Worm (Caenorhabditis elegans) whole organism, L4 larva: ENCODE measurements around the gene pbo-6.

Source experiments
- F26F4.8 ChIP-seq: fragments of 200-800 bp; sonication (Bioruptor generic); conservative IDR thresholded peaks from 2 replicates; pipeline ENCODE4 v1.3.6; 2022; ENCODE audit warnings: missing genetic modification characterization, missing compliant biosample characterization
- T26A8.4 ChIP-seq: fragments of 200-800 bp; sonication (Bioruptor generic); IDR thresholded peaks from 2 replicates; pipeline ENCODE4 v1.3.6; 2022; ENCODE audit warnings: missing genetic modification characterization, missing compliant biosample characterization
- Y5F2A.4 ChIP-seq: fragments of 200-800 bp; sonication (Bioruptor generic); optimal IDR thresholded peaks from 2 replicates; lab custom pipeline; 2018; ENCODE audit warnings: mild to moderate bottlenecking, missing genetic modification characterization, missing compliant biosample characterization
- Y75B8A.6 ChIP-seq: fragments of 200-800 bp; sonication (Bioruptor generic); IDR thresholded peaks from 2 replicates; pipeline ENCODE4 v1.3.6; 2022; ENCODE audit warnings: missing genetic modification reagents, missing genetic modification characterization, missing compliant biosample characterization
- aha-1 ChIP-seq: fragments of 150-350 bp; peaks from one replicate; lab custom pipeline; 2014; ENCODE audit warnings: missing biosample characterization, missing genetic modification characterization
- aly-2 ChIP-seq: sonication (generic microtip); optimal IDR thresholded peaks from 2 replicates; lab custom pipeline; 2018; ENCODE audit warnings: missing biosample characterization, missing genetic modification characterization
- attf-4 ChIP-seq: sonication (generic microtip); optimal IDR thresholded peaks from 3 replicates; lab custom pipeline; 2017; ENCODE audit warnings: missing biosample characterization, missing genetic modification characterization
- ceh-20 ChIP-seq: fragments of 200-800 bp; sonication (Bioruptor generic); IDR thresholded peaks from 2 replicates; pipeline ENCODE4 v1.3.6; 2022; ENCODE audit warnings: missing genetic modification reagents, missing genetic modification characterization, missing compliant biosample characterization
- ceh-28 ChIP-seq: fragments of 150-350 bp; optimal IDR thresholded peaks from 2 replicates; lab custom pipeline; 2014; ENCODE audit warnings: missing biosample characterization, missing genetic modification reagents, missing genetic modification characterization
- ceh-44 ChIP-seq: fragments of 200-800 bp; sonication (Bioruptor generic); IDR thresholded peaks from 2 replicates; pipeline ENCODE4 v1.3.6; 2022; ENCODE audit warnings: missing genetic modification reagents, missing genetic modification characterization, missing compliant biosample characterization
- ceh-62 ChIP-seq: sonication (generic microtip); optimal IDR thresholded peaks from 2 replicates; lab custom pipeline; 2017; ENCODE audit warnings: missing biosample characterization, missing genetic modification characterization
- ctbp-1 ChIP-seq: fragments of 200-800 bp; sonication (Bioruptor generic); IDR thresholded peaks from 2 replicates; pipeline ENCODE4 v1.3.6; 2022; ENCODE audit warnings: missing genetic modification reagents, missing genetic modification characterization, missing compliant biosample characterization
- daf-12 ChIP-seq: fragments of 150-350 bp; optimal IDR thresholded peaks from 2 replicates; lab custom pipeline; 2014; ENCODE audit warnings: missing biosample characterization, missing genetic modification reagents, missing genetic modification characterization
- daf-16 ChIP-seq, 3 experiments: sonication (generic microtip); optimal IDR thresholded peaks; 2 replicates each; lab custom pipeline; 2016 to 2017; ENCODE audit warnings: missing genetic modification characterization in 3 of 3, missing genetic modification reagents in 3 of 3, mild to moderate bottlenecking in 2 of 3, missing compliant biosample characterization in 2 of 3, missing biosample characterization in 1 of 3, moderate library complexity in 1 of 3
- dmd-6 ChIP-seq: fragments of 200-800 bp; sonication (Bioruptor generic); IDR thresholded peaks from 2 replicates; pipeline ENCODE4 v1.3.6; 2022; ENCODE audit warnings: missing genetic modification reagents, missing genetic modification characterization, missing compliant biosample characterization
- duxl-1 ChIP-seq: sonication (generic microtip); optimal IDR thresholded peaks from 2 replicates; lab custom pipeline; 2016; ENCODE audit warnings: mild to moderate bottlenecking, missing genetic modification characterization, moderate library complexity, missing compliant biosample characterization; ENCODE audit not compliant: poor library complexity
- dve-1 ChIP-seq: sonication (generic microtip); optimal IDR thresholded peaks from 2 replicates; lab custom pipeline; 2017; ENCODE audit warnings: antibody characterized with exemption, mild to moderate bottlenecking, missing genetic modification characterization, missing compliant biosample characterization; ENCODE audit not compliant: insufficient read depth
- egl-27 ChIP-seq: sonication (generic microtip); optimal IDR thresholded peaks from 3 replicates; lab custom pipeline; 2017; ENCODE audit warnings: missing biosample characterization, missing genetic modification reagents, missing genetic modification characterization
- egl-43 ChIP-seq: fragments of 200-800 bp; sonication (Bioruptor generic); IDR thresholded peaks from 2 replicates; pipeline ENCODE4 v1.3.6; 2022; ENCODE audit warnings: missing genetic modification reagents, missing genetic modification characterization, missing compliant biosample characterization
- fkh-10 ChIP-seq: fragments of 150-350 bp; optimal IDR thresholded peaks from 2 replicates; lab custom pipeline; 2014; ENCODE audit warnings: missing biosample characterization, missing genetic modification reagents, missing genetic modification characterization
- hmg-1.1 ChIP-seq: fragments of 200-800 bp; sonication (Bioruptor generic); IDR thresholded peaks from 2 replicates; pipeline ENCODE4 v1.3.6; 2022; ENCODE audit warnings: missing genetic modification reagents, missing genetic modification characterization, missing compliant biosample characterization
- jun-1 ChIP-seq: fragments of 150-350 bp; optimal IDR thresholded peaks from 2 replicates; lab custom pipeline; 2014; ENCODE audit warnings: missing biosample characterization, missing genetic modification reagents, missing genetic modification characterization
- lim-7 ChIP-seq: fragments of 200-800 bp; sonication (Bioruptor generic); IDR thresholded peaks from 2 replicates; pipeline ENCODE4 v1.3.6; 2022; ENCODE audit warnings: missing genetic modification characterization, missing compliant biosample characterization
- lin-13 ChIP-seq: fragments of 150-350 bp; optimal IDR thresholded peaks from 2 replicates; lab custom pipeline; 2014; ENCODE audit warnings: missing biosample characterization, missing genetic modification reagents, missing genetic modification characterization
- lsy-2 ChIP-seq, 2 experiments: fragments of 150-350 bp in 1 of 2; sonication (generic microtip) in 1 of 2; optimal IDR thresholded peaks; 2 replicates each; lab custom pipeline; 2014 to 2017; ENCODE audit warnings: missing biosample characterization in 2 of 2, missing genetic modification characterization in 2 of 2
- madf-5 ChIP-seq, 2 experiments: fragments of 200-800 bp; sonication (Bioruptor generic); IDR thresholded peaks; 2 replicates each; pipeline ENCODE4 v1.3.6; 2022; ENCODE audit warnings: missing compliant biosample characterization in 2 of 2, missing genetic modification characterization in 2 of 2
- madf-9 ChIP-seq: fragments of 200-800 bp; sonication (Bioruptor generic); conservative IDR thresholded peaks from 2 replicates; pipeline ENCODE4 v1.3.6; 2022; ENCODE audit warnings: missing genetic modification reagents, missing genetic modification characterization, missing compliant biosample characterization
- mes-2 ChIP-seq: sonication (generic microtip); optimal IDR thresholded peaks from 2 replicates; lab custom pipeline; 2016; ENCODE audit warnings: missing genotype, mild to moderate bottlenecking, missing genetic modification characterization, missing compliant biosample characterization; ENCODE audit not compliant: poor library complexity, severe bottlenecking
- nhr-11 ChIP-seq: fragments of 150-350 bp; optimal IDR thresholded peaks from 2 replicates; lab custom pipeline; 2014; ENCODE audit warnings: missing biosample characterization, missing genetic modification characterization
- nhr-237 ChIP-seq: sonication (generic microtip); optimal IDR thresholded peaks from 2 replicates; lab custom pipeline; 2017; ENCODE audit warnings: missing biosample characterization, missing genetic modification characterization
- nhr-25 ChIP-seq: sonication (generic microtip); optimal IDR thresholded peaks from 2 replicates; lab custom pipeline; 2017; ENCODE audit warnings: missing genetic modification characterization, mild to moderate bottlenecking, missing compliant biosample characterization, antibody characterized with exemption, moderate library complexity, borderline replicate concordance; ENCODE audit not compliant: insufficient read depth
- nhr-6 ChIP-seq: fragments of 150-350 bp; optimal IDR thresholded peaks from 2 replicates; lab custom pipeline; 2014; ENCODE audit warnings: missing biosample characterization, missing genetic modification characterization
- nhr-77 ChIP-seq: fragments of 150-350 bp; optimal IDR thresholded peaks from 2 replicates; lab custom pipeline; 2014; ENCODE audit warnings: missing biosample characterization, missing genetic modification characterization
- php-3 ChIP-seq: fragments of 200-800 bp; sonication (Bioruptor generic); IDR thresholded peaks from 2 replicates; pipeline ENCODE4 v1.3.6; 2022; ENCODE audit warnings: missing genetic modification reagents, missing genetic modification characterization, missing compliant biosample characterization
- pqm-1 ChIP-seq: sonication (generic microtip); optimal IDR thresholded peaks from 2 replicates; lab custom pipeline; 2017; ENCODE audit warnings: missing biosample characterization, missing genetic modification characterization
- rbr-2 ChIP-seq: sonication (generic microtip); optimal IDR thresholded peaks from 2 replicates; lab custom pipeline; 2016; ENCODE audit warnings: missing genotype, missing genetic modification characterization, missing compliant biosample characterization
- set-16 ChIP-seq: fragments of 200-800 bp; sonication (Bioruptor generic); IDR thresholded peaks from 2 replicates; pipeline ENCODE4 v1.3.6; 2022; ENCODE audit warnings: missing genetic modification reagents, missing genetic modification characterization, missing compliant biosample characterization
- snpc-4 ChIP-seq: fragments of 150-350 bp; optimal IDR thresholded peaks from 2 replicates; lab custom pipeline; 2014; ENCODE audit warnings: missing biosample characterization, missing genetic modification characterization
- spr-1 ChIP-seq: sonication (generic microtip); optimal IDR thresholded peaks from 2 replicates; lab custom pipeline; 2016; ENCODE audit warnings: mild to moderate bottlenecking, missing genetic modification characterization, missing compliant biosample characterization
- tra-1 ChIP-seq: fragments of 200-800 bp; sonication (Bioruptor generic); IDR thresholded peaks from 2 replicates; pipeline ENCODE4 v1.3.6; 2022; ENCODE audit warnings: missing genetic modification reagents, missing genetic modification characterization, missing compliant biosample characterization
- unc-130 ChIP-seq: sonication (generic microtip); optimal IDR thresholded peaks from 2 replicates; lab custom pipeline; 2016; ENCODE audit warnings: missing genetic modification reagents, missing genetic modification characterization, missing compliant biosample characterization
- unc-62 ChIP-seq, 3 experiments: fragments of 150-350 bp in 1 of 3; sonication (generic microtip); optimal IDR thresholded peaks in 2 of 3; peaks in 1 of 3; 1 replicate in 1 of 3; 2 replicates in 2 of 3; lab custom pipeline; 2014 to 2017; ENCODE audit warnings: missing biosample characterization in 3 of 3, missing genetic modification characterization in 3 of 3, missing genetic modification reagents in 3 of 3, missing genotype in 1 of 3
- zag-1 ChIP-seq: fragments of 150-350 bp; optimal IDR thresholded peaks from 2 replicates; lab custom pipeline; 2014; ENCODE audit warnings: missing biosample characterization, missing genetic modification characterization
- zfp-2 ChIP-seq: sonication (generic microtip); optimal IDR thresholded peaks from 2 replicates; lab custom pipeline; 2016; ENCODE audit warnings: mild to moderate bottlenecking, missing genetic modification characterization, missing compliant biosample characterization
- ztf-11 ChIP-seq: fragments of 150-350 bp; optimal IDR thresholded peaks from 2 replicates; lab custom pipeline; 2014; ENCODE audit warnings: missing biosample characterization, missing genetic modification characterization

The pbo-6 gene

ce11 chrX:17458887-17459286, 30.0 kb downstream of the pbo-6 start, which contains the start of gene mlc-1 (continued):
- no peak for TF ChIP-seq madf-9 (GFP tag; lab: Robert Waterston, UW)
- TF ChIP-seq zfp-2 (tag; lab: Kevin White, UChicago): no peak
- TF ChIP-seq dmd-6 (GFP tag; lab: Robert Waterston, UW): no peak
- no peak for TF ChIP-seq aly-2 (tag; lab: Kevin White, UChicago)

ce11 chrX:17461958-17462357, 33.1 kb downstream of the pbo-6 start:
- TF ChIP-seq mes-2 (peak; percentile 16), nhr-25 (tag; lab: Kevin White, UChicago) (no peak), nhr-11 (tag; lab: Kevin White, UChicago) (no peak), daf-12 (tag; lab: Kevin White, UChicago) (no peak), ceh-62 (no peak), lin-13 (no peak), daf-16 (GFP tag; optimal IDR thresholded peaks at IDR 0.05; lab: Kevin White, UChicago) (peak in 1 of 2 experiments; percentile 34), daf-16 (tag; optimal IDR thresholded peaks at IDR 0.05; lab: Kevin White, UChicago) (no peak), nhr-77 (tag; lab: Kevin White, UChicago) (no peak), ceh-44 (no peak), set-16 (GFP tag; lab: Robert Waterston, UW) (no peak), tra-1 (no peak), attf-4 (tag; lab: Kevin White, UChicago) (no peak), F26F4.8 (GFP tag; lab: Robert Waterston, UW) (no peak), snpc-4 (no peak), spr-1 (tag; lab: Kevin White, UChicago) (no peak), zag-1 (tag; lab: Kevin White, UChicago) (no peak), egl-27 (tag; lab: Kevin White, UChicago) (no peak), ceh-20 (GFP tag; lab: Robert Waterston, UW) (no peak), lsy-2 (tag; optimal IDR thresholded peaks at IDR 0.05; lab: Kevin White, UChicago) (peak in 1 of 2 experiments; percentile 0), nhr-6 (tag; lab: Kevin White, UChicago) (no peak), unc-130 (GFP tag; lab: Kevin White, UChicago) (no peak), php-3 (GFP tag; lab: Robert Waterston, UW) (no peak), lim-7 (no peak), Y5F2A.4 (no peak), T26A8.4 (no peak)
- TF ChIP-seq, all 104 proteins: peak for 3

ce11 chrX:17464801-17465200, 36.0 kb downstream of the pbo-6 start, which contains the start of gene slc-17.1:
TSS of gene slc-17.1 (minus strand) at chrX:17464901.
- TF ChIP-seq aha-1 (tag; lab: Kevin White, UChicago) (peak; percentile 8), nhr-237 (tag; lab: Kevin White, UChicago) (no peak), rbr-2 (peak; percentile 9), lin-13 (no peak), set-16 (GFP tag; lab: Robert Waterston, UW) (0 out of 2 replicates have a peak, but pooled peaks have one; percentile 7)

- TF ChIP-seq dmd-6 (GFP tag; lab: Robert Waterston, UW): peak; percentile 24; the same call in 1 of the 2 replicates
- TF ChIP-seq lsy-2 (tag; optimal IDR thresholded peaks at IDR 0.05; lab: Kevin White, UChicago): peak in 1 of 2 experiments; percentile 62
- TF ChIP-seq ctbp-1: 0 out of 2 replicates have a peak, but pooled peaks have one; percentile 14
- no peak for TF ChIP-seq unc-62 (GFP tag; optimal IDR thresholded peaks at IDR 0.05 in 1 of 2; lab: Kevin White, UChicago)
- TF ChIP-seq unc-62 (tag; optimal IDR thresholded peaks at IDR 0.05; lab: Kevin White, UChicago): no peak
- TF ChIP-seq daf-12 (tag; lab: Kevin White, UChicago): no peak
- TF ChIP-seq jun-1 (tag; lab: Kevin White, UChicago): no peak
- TF ChIP-seq dve-1: peak; percentile 18
- no peak for TF ChIP-seq madf-5 (GFP tag; IDR thresholded peaks at IDR 0.05; lab: Robert Waterston, UW)
- TF ChIP-seq hmg-1.1 (GFP tag; lab: Robert Waterston, UW): 0 out of 2 replicates have a peak, but pooled peaks have one; percentile 9
- no peak for TF ChIP-seq ztf-11 (tag; lab: Kevin White, UChicago)
- no peak for TF ChIP-seq ceh-28 (tag; lab: Kevin White, UChicago)
- no peak for TF ChIP-seq fkh-10 (GFP tag; lab: Kevin White, UChicago)
- no peak for TF ChIP-seq egl-43 (GFP tag; lab: Robert Waterston, UW)
- no peak for TF ChIP-seq duxl-1 (tag; lab: Kevin White, UChicago)
- no peak for TF ChIP-seq Y75B8A.6 (GFP tag; lab: Robert Waterston, UW)
- no peak for TF ChIP-seq pqm-1 (tag; lab: Kevin White, UChicago)
These were observed 37.8 kb downstream of the pbo-6 start, which contains the start of gene ZK54.3 for ce11 chrX:17466615-17467014. TSS of gene ZK54.3 (minus strand) at chrX:17467005.
